Worm (Caenorhabditis elegans) whole organism, L1 larva: ENCODE results near the gene egl-6.

Experiments
- aly-2 ChIP-seq: fragments of 150-350 bp; optimal IDR thresholded peaks from 2 replicates; lab custom pipeline; 2014; ENCODE audit warnings: missing biosample characterization, missing genetic modification characterization
- fkh-4 ChIP-seq: sonication (generic microtip); optimal IDR thresholded peaks from 2 replicates; lab custom pipeline; 2016; ENCODE audit warnings: missing compliant biosample characterization, missing genetic modification characterization, borderline replicate concordance
- lin-13 ChIP-seq: fragments of 150-350 bp; optimal IDR thresholded peaks from 2 replicates; lab custom pipeline; 2014; ENCODE audit warnings: missing biosample characterization, missing genetic modification reagents, missing genetic modification characterization
- nhr-28 ChIP-seq: fragments of 150-350 bp; optimal IDR thresholded peaks from 2 replicates; lab custom pipeline; 2014; ENCODE audit warnings: missing biosample characterization, missing genetic modification characterization
- pax-3 ChIP-seq: fragments of 200-800 bp; sonication (Bioruptor generic); optimal IDR thresholded peaks from 2 replicates; lab custom pipeline; 2018; ENCODE audit warnings: mild to moderate bottlenecking, missing genetic modification characterization, moderate library complexity, missing compliant biosample characterization

- TF ChIP-seq nhr-28 (no peak), lin-13 (no peak), aly-2 (tag; lab: Kevin White, UChicago) (no peak), fkh-4 (tag; lab: Kevin White, UChicago) (no peak), pax-3 (no peak)
Observed at ce11 chrX:5943908-5944307, 13.0 kb downstream of the egl-6 start.
